Fruit fly (Drosophila melanogaster) whole organism, adult: ENCODE measurements around the gene Vajk2.

Experiments used
- CG11617 ChIP-seq: fragments of 200-800 bp; sonication (Bioruptor generic); optimal IDR thresholded peaks from 2 replicates; lab custom pipeline; 2017; ENCODE audit warnings: mild to moderate bottlenecking, missing biosample characterization, missing genetic modification reagents, missing genetic modification characterization
- CG14711 ChIP-seq: fragments of 200-800 bp; sonication (Bioruptor generic); optimal IDR thresholded peaks from 2 replicates; lab custom pipeline; 2018; ENCODE audit warnings: missing biosample characterization, mild to moderate bottlenecking, missing genetic modification characterization, moderate library complexity
- CG5204 ChIP-seq: fragments of 200-800 bp; sonication (Bioruptor generic); optimal IDR thresholded peaks from 2 replicates; lab custom pipeline; 2016; ENCODE audit warnings: missing biosample characterization, missing genetic modification characterization
- Clk ChIP-seq: fragments of 200-800 bp; sonication (Bioruptor generic); optimal IDR thresholded peaks from 2 replicates; lab custom pipeline; 2017; ENCODE audit warnings: missing biosample characterization, missing genetic modification characterization
- Hr96 ChIP-seq: fragments of 200-800 bp; sonication (Bioruptor generic); optimal IDR thresholded peaks from 2 replicates; lab custom pipeline; 2016; ENCODE audit warnings: missing biosample characterization, missing genetic modification characterization
- bab1 ChIP-seq: fragments of 200-800 bp; sonication (Bioruptor generic); optimal IDR thresholded peaks from 3 replicates; lab custom pipeline; 2019; ENCODE audit warnings: missing biosample characterization, mild to moderate bottlenecking, missing genetic modification characterization, moderate library complexity
- cic ChIP-seq: fragments of 200-800 bp; sonication (Bioruptor generic); optimal IDR thresholded peaks from 2 replicates; lab custom pipeline; 2017; ENCODE audit warnings: missing biosample characterization, mild to moderate bottlenecking, missing genetic modification characterization, moderate library complexity
- cnc ChIP-seq, 2 experiments: fragments of >200 bp; optimal IDR thresholded peaks; 2 replicates each; lab custom pipeline; 2017
- kay ChIP-seq: fragments of 200-800 bp; sonication (Bioruptor generic); peaks from one replicate; lab custom pipeline; 2016; ENCODE audit warnings: missing biosample characterization, missing genetic modification characterization, borderline replicate concordance

- no peak for TF ChIP-seq CG14711
- TF ChIP-seq CG5204 (GFP tag; lab: Kevin White, UChicago) = no peak
- TF ChIP-seq Hr96 (GFP tag; lab: Kevin White, UChicago) = no peak
- TF ChIP-seq Clk (GFP tag; lab: Kevin White, UChicago) = no peak
- TF ChIP-seq cic (GFP tag; lab: Kevin White, UChicago) = no peak
- no peak for TF ChIP-seq CG11617
- no peak for TF ChIP-seq bab1
- no peak for TF ChIP-seq kay
- TF ChIP-seq cnc (optimal IDR thresholded peaks at IDR 0.05; lab: Kevin White, UChicago) = no peak
Measured at dm6 chr2L:13934542-13935065, at the start of gene Vajk2.
